Worm (Caenorhabditis elegans) whole organism, L3 larva: ENCODE results near the gene tkr-1.

Source experiments
- ZK546.5 ChIP-seq: sonication (generic microtip); optimal IDR thresholded peaks from 2 replicates; lab custom pipeline; 2017; ENCODE audit warnings: missing biosample characterization, missing genetic modification characterization
- egl-27 ChIP-seq: sonication (generic microtip); optimal IDR thresholded peaks from 4 replicates; lab custom pipeline; 2017; ENCODE audit warnings: missing biosample characterization, missing genetic modification reagents, missing genetic modification characterization
- elt-1 ChIP-seq: fragments of 150-350 bp; optimal IDR thresholded peaks from 2 replicates; lab custom pipeline; 2014; ENCODE audit warnings: missing biosample characterization, missing genetic modification characterization
- fkh-10 ChIP-seq: sonication (generic microtip); optimal IDR thresholded peaks from 2 replicates; lab custom pipeline; 2017; ENCODE audit warnings: missing biosample characterization, missing genetic modification reagents, missing genetic modification characterization

DNA sequence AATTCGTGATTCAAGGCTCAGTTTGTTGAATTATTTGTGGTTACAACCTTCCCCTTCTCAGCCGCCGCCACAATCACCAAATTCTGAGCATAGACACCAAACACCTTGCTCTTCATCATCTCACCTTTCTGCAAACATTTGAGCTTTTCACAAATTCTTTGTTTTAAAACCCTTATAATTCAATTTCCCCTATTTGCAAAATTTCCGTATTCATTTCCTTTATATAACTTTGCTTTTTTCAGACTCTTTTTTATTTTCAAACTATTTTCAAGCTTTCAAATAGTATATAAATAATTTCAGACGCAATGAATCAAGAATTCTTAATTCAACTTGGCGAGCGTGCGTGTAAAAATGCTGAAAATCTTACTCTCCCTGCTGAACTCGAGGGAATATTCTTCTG, at the start of gene tkr-1:
- TF ChIP-seq egl-27 (tag; lab: Kevin White, UChicago), result no peak
- TF ChIP-seq elt-1, result no peak
- no peak for TF ChIP-seq fkh-10
- no peak for TF ChIP-seq ZK546.5
